Fruit fly (Drosophila melanogaster) S2 (cell line): ENCODE results near the gene CG12659.

Experiments used
- CG8478 ChIP-seq: fragments of >200 bp; optimal IDR thresholded peaks from 2 replicates; lab custom pipeline; 2018
- CTCF ChIP-seq, 2 experiments: fragments of >200 bp; optimal IDR thresholded peaks; 2 replicates each; lab custom pipeline; 2018

Gene CG12659

dm6 chrX:8592437-8593158 is 1.1 kb upstream of the CG12659 start:
- TF ChIP-seq CTCF (optimal IDR thresholded peaks at IDR 0.05; lab: Kevin White, UChicago): no peak
- TF ChIP-seq CG8478 (lab: Kevin White, UChicago): no peak

dm6 chrX:8588607-8589171 is 2.8 kb downstream of the CG12659 start, which contains the start of gene CG12081:
Gene CG12081, plus strand, starts transcription at chrX:8588811.
- TF ChIP-seq CTCF (optimal IDR thresholded peaks at IDR 0.05; lab: Kevin White, UChicago): peak; percentile 22 to 26
- TF ChIP-seq CG8478 (lab: Kevin White, UChicago): no peak

- TF ChIP-seq CG8478 (lab: Kevin White, UChicago): no peak
- no peak for TF ChIP-seq CTCF (optimal IDR thresholded peaks at IDR 0.05; lab: Kevin White, UChicago)
Measured at dm6 chrX:8583159-8583558, 8.4 kb downstream of the CG12659 start.

- no peak for TF ChIP-seq CTCF (optimal IDR thresholded peaks at IDR 0.05; lab: Kevin White, UChicago)
- no peak for TF ChIP-seq CG8478 (lab: Kevin White, UChicago)
Measured at dm6 chrX:8580794-8581193, 10.7 kb downstream of the CG12659 start.

dm6 chrX:8579875-8580274 is 11.7 kb downstream of the CG12659 start:
- TF ChIP-seq CG8478 (lab: Kevin White, UChicago) (no peak), CTCF (optimal IDR thresholded peaks at IDR 0.05; lab: Kevin White, UChicago) (no peak)

- TF ChIP-seq CG8478 (lab: Kevin White, UChicago): no peak
- TF ChIP-seq CTCF (optimal IDR thresholded peaks at IDR 0.05; lab: Kevin White, UChicago): no peak
Measured at dm6 chrX:8579097-8579496, 12.4 kb downstream of the CG12659 start.

- TF ChIP-seq CG8478 (lab: Kevin White, UChicago) (no peak), CTCF (optimal IDR thresholded peaks at IDR 0.05; lab: Kevin White, UChicago) (no peak)
Measured at dm6 chrX:8576675-8577074, 14.9 kb downstream of the CG12659 start.

- no peak for TF ChIP-seq CTCF (optimal IDR thresholded peaks at IDR 0.05; lab: Kevin White, UChicago)
- TF ChIP-seq CG8478 (lab: Kevin White, UChicago): no peak
Measured at dm6 chrX:8574672-8575350, 16.7 kb downstream of the CG12659 start.

- peak in 1 of 2 experiments; percentile 8 for TF ChIP-seq CTCF (optimal IDR thresholded peaks at IDR 0.05; lab: Kevin White, UChicago)
- TF ChIP-seq CG8478 (lab: Kevin White, UChicago): no peak
Measured at dm6 chrX:8573744-8574484, 17.6 kb downstream of the CG12659 start, which contains the start of gene CG12065. Gene CG12065, plus strand, starts transcription at chrX:8574306.

dm6 chrX:8572939-8573594 is 18.5 kb downstream of the CG12659 start, which contains the start of gene spirit:
Gene spirit, minus strand, starts transcription at chrX:8573593.
- TF ChIP-seq CG8478 (lab: Kevin White, UChicago) (no peak), CTCF (optimal IDR thresholded peaks at IDR 0.05; lab: Kevin White, UChicago) (no peak)

- TF ChIP-seq CG8478 (lab: Kevin White, UChicago): no peak
- no peak for TF ChIP-seq CTCF (optimal IDR thresholded peaks at IDR 0.05; lab: Kevin White, UChicago)
Measured at dm6 chrX:8571936-8572335, 19.6 kb downstream of the CG12659 start.

- TF ChIP-seq CG8478 (lab: Kevin White, UChicago) (no peak), CTCF (optimal IDR thresholded peaks at IDR 0.05; lab: Kevin White, UChicago) (no peak)
Measured at dm6 chrX:8570848-8571247, 20.7 kb downstream of the CG12659 start, which contains the start of gene CG12111. Gene CG12111, minus strand, starts transcription at chrX:8570948.

- no peak for TF ChIP-seq CG8478 (lab: Kevin White, UChicago)
- no peak for TF ChIP-seq CTCF (optimal IDR thresholded peaks at IDR 0.05; lab: Kevin White, UChicago)
Measured at dm6 chrX:8569639-8570038, 21.9 kb downstream of the CG12659 start.

dm6 chrX:8569038-8569437 is 22.5 kb downstream of the CG12659 start:
- TF ChIP-seq CG8478 (lab: Kevin White, UChicago) (no peak), CTCF (optimal IDR thresholded peaks at IDR 0.05; lab: Kevin White, UChicago) (no peak)
